Worm (Caenorhabditis elegans): ENCODE data around the gene srsx-40.

The srsx-40 gene

DNA sequence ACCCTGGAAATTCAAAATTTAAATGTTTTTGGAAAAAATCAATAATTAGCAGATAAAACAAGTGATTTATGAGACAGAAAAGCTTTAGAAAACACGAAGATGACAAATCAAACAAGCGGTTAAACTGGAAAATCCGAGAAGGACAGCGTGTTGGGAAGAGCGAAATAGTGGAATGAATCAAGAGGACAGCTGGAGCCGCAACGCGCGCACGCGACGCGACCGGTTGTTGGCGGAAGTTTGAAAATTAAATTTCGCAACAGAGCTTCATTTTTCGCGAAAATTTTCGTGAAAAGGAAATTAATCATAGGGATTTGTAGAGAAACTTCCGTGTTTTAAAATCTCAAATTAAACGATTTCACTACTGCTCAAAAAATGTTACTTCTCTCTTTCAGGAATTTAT is 31.5 kb upstream of the srsx-40 start, which contains the start of gene clic-1 (continued):
- peak; percentile 91 for TF ChIP-seq skn-1 (tag; optimal IDR thresholded peaks at IDR 0.05)
- peak; percentile 43 for TF ChIP-seq lin-15B (tag; optimal IDR thresholded peaks at IDR 0.05)
- no peak for TF ChIP-seq elt-2 (tag; optimal IDR thresholded peaks at IDR 0.05)
- no peak for TF ChIP-seq ces-1 (GFP tag; optimal IDR thresholded peaks at IDR 0.05)
- no peak for TF ChIP-seq pag-3 (tag; optimal IDR thresholded peaks at IDR 0.05; ENCODE audit: borderline replicate concordance, insufficient read depth)
- peak; percentile 64 for TF ChIP-seq C16A3.4 (tag; optimal IDR thresholded peaks at IDR 0.05)
- no peak for TF ChIP-seq Y116A8C.19 (tag; optimal IDR thresholded peaks at IDR 0.05; ENCODE audit: borderline replicate concordance)
- peak; percentile 65 for TF ChIP-seq tbx-2 (tag; optimal IDR thresholded peaks at IDR 0.05)
- TF ChIP-seq lsy-2 (tag; optimal IDR thresholded peaks at IDR 0.05), result peak; percentile 53 to 85
- TF ChIP-seq zip-4 (GFP tag; optimal IDR thresholded peaks at IDR 0.05), result peak; percentile 65
- peak; percentile 63 for TF ChIP-seq jun-1 (tag; optimal IDR thresholded peaks at IDR 0.05)
- no peak for TF ChIP-seq ceh-88 (GFP tag; IDR thresholded peaks at IDR 0.05)
- peak; percentile 58 for TF ChIP-seq fos-1 (tag; optimal IDR thresholded peaks at IDR 0.05)
- peak; percentile 74 for TF ChIP-seq snu-23 (GFP tag; optimal IDR thresholded peaks at IDR 0.05)
- no peak for TF ChIP-seq nhr-237 (tag; optimal IDR thresholded peaks at IDR 0.05)
- TF ChIP-seq hpl-2 (GFP tag; optimal IDR thresholded peaks at IDR 0.05), result no peak
- peak; percentile 26 for TF ChIP-seq irx-1 (tag; optimal IDR thresholded peaks at IDR 0.05)
- TF ChIP-seq ztf-4 (tag; optimal IDR thresholded peaks at IDR 0.05), result no peak
- TF ChIP-seq ets-5 (GFP tag; IDR thresholded peaks at IDR 0.05), result no peak
- TF ChIP-seq zag-1 (tag; optimal IDR thresholded peaks at IDR 0.05), result no peak
- TF ChIP-seq vab-15 (tag; optimal IDR thresholded peaks at IDR 0.05), result no peak
- TF ChIP-seq aha-1 (tag; optimal IDR thresholded peaks at IDR 0.05), result no peak
- TF ChIP-seq snpc-4 (tag; optimal IDR thresholded peaks at IDR 0.05), result peak; percentile 38
- peak; percentile 70 for TF ChIP-seq lin-14 (GFP tag; optimal IDR thresholded peaks at IDR 0.05)
- peak; percentile 5 for TF ChIP-seq F16B12.6 (tag; optimal IDR thresholded peaks at IDR 0.05)
- TF ChIP-seq mep-1 (tag; optimal IDR thresholded peaks at IDR 0.05), result no peak
- peak; percentile 2 for TF ChIP-seq aly-2 (tag; optimal IDR thresholded peaks at IDR 0.05)
- TF ChIP-seq nhr-12 (tag; optimal IDR thresholded peaks at IDR 0.05), result no peak
- TF ChIP-seq isw-1 (GFP tag; IDR thresholded peaks at IDR 0.05), result peak; percentile 56
- peak; percentile 58 for TF ChIP-seq unc-86 (tag; optimal IDR thresholded peaks at IDR 0.05)
- peak in 2 of 6 experiments; percentile 15 to 59 for TF ChIP-seq elt-3 (tag; optimal IDR thresholded peaks at IDR 0.05)
- peak; percentile 92 to 95 (median 93) for TF ChIP-seq dpl-1 (GFP tag; optimal IDR thresholded peaks at IDR 0.05)
- no peak for TF ChIP-seq unc-62 (GFP tag; optimal IDR thresholded peaks at IDR 0.05)
- TF ChIP-seq ceh-63 (GFP tag; optimal IDR thresholded peaks at IDR 0.05), result no peak
- TF ChIP-seq sup-37 (GFP tag; optimal IDR thresholded peaks at IDR 0.05), result no peak
- TF ChIP-seq fkh-10 (GFP tag; optimal IDR thresholded peaks at IDR 0.05), result peak; percentile 3
- no peak for TF ChIP-seq ceh-8 (GFP tag; optimal IDR thresholded peaks at IDR 0.05)

ce11 chrV:7733240-7733765 is 29.9 kb upstream of the srsx-40 start:
- TF ChIP-seq ama-1 (optimal IDR thresholded peaks at IDR 0.05) (peak; percentile 52), hlh-17 (GFP tag; optimal IDR thresholded peaks at IDR 0.05; ENCODE audit: borderline replicate concordance) (no peak)

DNA sequence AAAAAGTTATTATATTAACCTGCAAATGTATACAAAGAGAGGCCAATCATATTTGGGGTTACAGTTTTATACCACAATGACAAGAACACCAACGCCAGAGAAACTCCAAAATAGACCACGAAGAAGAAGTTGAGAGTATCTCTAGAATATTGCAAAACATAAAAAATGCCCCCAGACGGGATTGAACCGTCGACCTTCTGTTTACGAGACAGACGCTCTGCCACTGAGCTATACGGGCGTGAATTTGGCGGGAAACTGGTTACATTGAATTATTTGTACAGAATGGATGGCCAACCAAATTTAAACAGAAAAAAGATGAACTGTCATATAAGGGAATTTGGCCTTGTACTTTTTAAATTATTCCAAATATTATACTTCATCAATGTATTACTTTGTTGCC is 27.1 kb upstream of the srsx-40 start:
- TF ChIP-seq mep-1 (tag; optimal IDR thresholded peaks at IDR 0.05) (peak; percentile 44), lir-3 (tag; optimal IDR thresholded peaks at IDR 0.05; ENCODE audit: poor library complexity) (peak; percentile 48), lin-14 (GFP tag; optimal IDR thresholded peaks at IDR 0.05) (peak; percentile 49), C34B4.2 (tag; optimal IDR thresholded peaks at IDR 0.05) (no peak), ces-1 (GFP tag; optimal IDR thresholded peaks at IDR 0.05) (no peak), sox-4 (tag; optimal IDR thresholded peaks at IDR 0.05) (no peak), ceh-88 (GFP tag; IDR thresholded peaks at IDR 0.05) (peak; percentile 38; the same call in 1 of the 2 replicates), hpl-2 (GFP tag; optimal IDR thresholded peaks at IDR 0.05) (peak; percentile 55), skn-1 (tag; optimal IDR thresholded peaks at IDR 0.05) (no peak), alr-1 (tag; optimal IDR thresholded peaks at IDR 0.05; ENCODE audit: borderline replicate concordance) (no peak), elt-2 (tag; optimal IDR thresholded peaks at IDR 0.05) (no peak), F16B12.6 (tag; optimal IDR thresholded peaks at IDR 0.05) (no peak), efl-1 (optimal IDR thresholded peaks at IDR 0.05) (peak; percentile 38 to 52), efl-1 (GFP tag; optimal IDR thresholded peaks at IDR 0.05 in 1 of 2) (peak; percentile 47 to 93), dsc-1 (tag; optimal IDR thresholded peaks at IDR 0.05) (peak; percentile 53), ets-5 (GFP tag; IDR thresholded peaks at IDR 0.05) (no peak), lin-39 (tag; optimal IDR thresholded peaks at IDR 0.05) (no peak), ceh-63 (GFP tag; optimal IDR thresholded peaks at IDR 0.05) (no peak), unc-62 (GFP tag; optimal IDR thresholded peaks at IDR 0.05) (no peak), fkh-10 (GFP tag; optimal IDR thresholded peaks at IDR 0.05) (no peak), nhr-20 (tag; optimal IDR thresholded peaks at IDR 0.05) (peak; percentile 67), snu-23 (GFP tag; optimal IDR thresholded peaks at IDR 0.05) (peak; percentile 79), ama-1 (optimal IDR thresholded peaks at IDR 0.05) (peak; percentile 62), ceh-8 (GFP tag; optimal IDR thresholded peaks at IDR 0.05) (no peak), unc-30 (tag; optimal IDR thresholded peaks at IDR 0.05) (no peak)
